Worm (Caenorhabditis elegans) whole organism, mixed stage, embryonic: ENCODE measurements around the gene B0272.4.

Experiments used
- lsy-2 ChIP-seq: fragments of 150-350 bp; optimal IDR thresholded peaks from 2 replicates; lab custom pipeline; 2014; ENCODE audit warnings: missing biosample characterization, missing genetic modification characterization
- mep-1 ChIP-seq: fragments of 150-350 bp; optimal IDR thresholded peaks from 2 replicates; lab custom pipeline; 2017; ENCODE audit warnings: missing biosample characterization, missing genetic modification reagents, missing genetic modification characterization, inconsistent platforms
- snpc-4 ChIP-seq: fragments of 150-350 bp; optimal IDR thresholded peaks from 2 replicates; lab custom pipeline; 2014; ENCODE audit warnings: missing biosample characterization, missing genetic modification characterization

DNA sequence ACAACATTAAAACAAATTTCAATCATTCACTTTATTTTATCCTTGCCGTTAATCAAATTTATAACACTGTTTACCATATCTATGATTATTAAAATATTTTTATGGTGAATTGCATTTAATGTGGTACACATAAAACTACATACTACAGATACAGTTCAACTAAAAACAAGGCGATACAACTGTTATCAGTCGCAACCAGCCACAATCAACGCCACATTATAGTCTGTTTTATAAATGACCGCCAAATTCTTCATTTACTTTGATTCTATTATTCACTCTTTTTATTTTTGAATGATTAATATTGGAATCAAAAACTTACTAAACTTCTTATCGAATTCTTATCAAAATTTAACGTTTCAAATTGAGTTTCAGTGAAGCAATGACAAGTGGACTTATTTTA lies at the start of gene B0272.4:
- TF ChIP-seq snpc-4 (tag; lab: Kevin White, UChicago) (no peak), mep-1 (tag; lab: Kevin White, UChicago) (no peak), lsy-2 (tag; lab: Kevin White, UChicago) (no peak)
